Worm (Caenorhabditis elegans) whole organism, late embryonic: Measurements from ENCODE around the gene F41G3.3.
"Not testable (repeated sequence)": the region's sequence is repeated elsewhere in the genome, so short reads cannot be mapped to it uniquely, and the experiment has no call there.

Experiments used
- C08G9.2 ChIP-seq: sonication (generic microtip); optimal IDR thresholded peaks from 2 replicates; lab custom pipeline; 2016; ENCODE audit warnings: mild to moderate bottlenecking, missing genetic modification characterization, moderate library complexity, missing compliant biosample characterization
- F13H6.1 ChIP-seq: sonication (generic microtip); optimal IDR thresholded peaks from 2 replicates; lab custom pipeline; 2016; ENCODE audit warnings: missing genetic modification characterization, missing compliant biosample characterization
- K09A11.1 ChIP-seq: sonication (generic microtip); optimal IDR thresholded peaks from 2 replicates; lab custom pipeline; 2017; ENCODE audit warnings: antibody characterized with exemption, mild to moderate bottlenecking, missing genetic modification characterization, missing compliant biosample characterization; ENCODE audit not compliant: insufficient read depth
- ahr-1 ChIP-seq: sonication (generic microtip); optimal IDR thresholded peaks from 2 replicates; lab custom pipeline; 2016; ENCODE audit warnings: missing genetic modification characterization, missing compliant biosample characterization
- ceh-14 ChIP-seq: sonication (generic microtip); optimal IDR thresholded peaks from 2 replicates; lab custom pipeline; 2016; ENCODE audit warnings: missing genotype, missing genetic modification characterization, missing compliant biosample characterization
- ceh-18 ChIP-seq: sonication (generic microtip); optimal IDR thresholded peaks from 2 replicates; lab custom pipeline; 2016; ENCODE audit warnings: missing genetic modification characterization, missing compliant biosample characterization
- ceh-2 ChIP-seq: sonication (generic microtip); optimal IDR thresholded peaks from 2 replicates; lab custom pipeline; 2016; ENCODE audit warnings: missing genotype, missing genetic modification characterization, missing compliant biosample characterization
- ceh-22 ChIP-seq: sonication (generic microtip); optimal IDR thresholded peaks from 2 replicates; lab custom pipeline; 2017; ENCODE audit warnings: missing biosample characterization, missing genetic modification characterization
- ceh-24 ChIP-seq: sonication (generic microtip); optimal IDR thresholded peaks from 2 replicates; lab custom pipeline; 2016; ENCODE audit warnings: mild to moderate bottlenecking, missing genetic modification characterization, missing compliant biosample characterization
- ceh-31 ChIP-seq: sonication (generic microtip); optimal IDR thresholded peaks from 2 replicates; lab custom pipeline; 2016; ENCODE audit warnings: missing genetic modification characterization, missing compliant biosample characterization
- ceh-34 ChIP-seq: sonication (generic microtip); optimal IDR thresholded peaks from 2 replicates; lab custom pipeline; 2016; ENCODE audit warnings: mild to moderate bottlenecking, missing genetic modification characterization, missing compliant biosample characterization
- ceh-45 ChIP-seq: fragments of 200-800 bp; sonication (Bioruptor generic); IDR thresholded peaks from 2 replicates; pipeline ENCODE4 v1.3.6; 2022; ENCODE audit warnings: missing genetic modification reagents, missing genetic modification characterization, missing compliant biosample characterization
- ceh-48 ChIP-seq: sonication (generic microtip); optimal IDR thresholded peaks from 2 replicates; lab custom pipeline; 2016; ENCODE audit warnings: missing genetic modification characterization, inconsistent platforms, missing compliant biosample characterization
- ceh-6 ChIP-seq: fragments of 200-800 bp; sonication (Bioruptor generic); optimal IDR thresholded peaks from 2 replicates; lab custom pipeline; 2018; ENCODE audit warnings: mild to moderate bottlenecking, missing genetic modification characterization, missing compliant biosample characterization
- che-1 ChIP-seq: sonication (generic microtip); optimal IDR thresholded peaks from 2 replicates; lab custom pipeline; 2016; ENCODE audit warnings: mild to moderate bottlenecking, missing genetic modification characterization, missing compliant biosample characterization
- dmd-4 ChIP-seq: sonication (generic microtip); optimal IDR thresholded peaks from 2 replicates; lab custom pipeline; 2016; ENCODE audit warnings: borderline replicate concordance, missing genetic modification characterization, missing compliant biosample characterization
- dve-1 ChIP-seq: sonication (generic microtip); optimal IDR thresholded peaks from 2 replicates; lab custom pipeline; 2017; ENCODE audit warnings: antibody characterized with exemption, mild to moderate bottlenecking, missing genetic modification characterization, missing compliant biosample characterization
- elt-2 ChIP-seq: sonication (generic microtip); optimal IDR thresholded peaks from 2 replicates; lab custom pipeline; 2016; ENCODE audit warnings: missing genetic modification reagents, missing genetic modification characterization, missing compliant biosample characterization
- elt-4 ChIP-seq: sonication (generic microtip); optimal IDR thresholded peaks from 2 replicates; lab custom pipeline; 2016; ENCODE audit warnings: missing genetic modification characterization, missing compliant biosample characterization
- ets-4 ChIP-seq: sonication (generic microtip); optimal IDR thresholded peaks from 2 replicates; lab custom pipeline; 2016; ENCODE audit warnings: missing genetic modification characterization, missing compliant biosample characterization
- eyg-1 ChIP-seq: sonication (generic microtip); optimal IDR thresholded peaks from 2 replicates; lab custom pipeline; 2016; ENCODE audit warnings: missing genotype, missing genetic modification characterization, missing compliant biosample characterization
- fkh-10 ChIP-seq: fragments of 150-350 bp; optimal IDR thresholded peaks from 2 replicates; lab custom pipeline; 2014; ENCODE audit warnings: missing biosample characterization, missing genetic modification reagents, missing genetic modification characterization
- hlh-13 ChIP-seq: fragments of 200-800 bp; sonication (Bioruptor generic); optimal IDR thresholded peaks from 2 replicates; lab custom pipeline; 2018; ENCODE audit warnings: mild to moderate bottlenecking, missing genetic modification characterization, missing compliant biosample characterization
- hlh-6 ChIP-seq: sonication (generic microtip); optimal IDR thresholded peaks from 2 replicates; lab custom pipeline; 2016; ENCODE audit warnings: missing genotype, missing genetic modification characterization, missing compliant biosample characterization
- hlh-8 ChIP-seq: sonication (generic microtip); optimal IDR thresholded peaks from 2 replicates; lab custom pipeline; 2016; ENCODE audit warnings: missing genotype, missing genetic modification characterization, missing compliant biosample characterization
- lim-6 ChIP-seq: sonication (generic microtip); optimal IDR thresholded peaks from 2 replicates; lab custom pipeline; 2016; ENCODE audit warnings: missing genetic modification characterization, missing compliant biosample characterization
- nfya-1 ChIP-seq: sonication (generic microtip); optimal IDR thresholded peaks from 2 replicates; lab custom pipeline; 2017; ENCODE audit warnings: missing genetic modification characterization, mild to moderate bottlenecking, missing compliant biosample characterization, antibody characterized with exemption, moderate library complexity
- nhr-11 ChIP-seq: fragments of 150-350 bp; optimal IDR thresholded peaks from 2 replicates; lab custom pipeline; 2014; ENCODE audit warnings: missing biosample characterization, missing genetic modification characterization
- nhr-232 ChIP-seq: sonication (generic microtip); optimal IDR thresholded peaks from 2 replicates; lab custom pipeline; 2016; ENCODE audit warnings: missing genetic modification characterization, missing compliant biosample characterization
- odd-2 ChIP-seq: sonication (generic microtip); optimal IDR thresholded peaks from 2 replicates; lab custom pipeline; 2017; ENCODE audit warnings: antibody characterized with exemption, mild to moderate bottlenecking, missing genetic modification characterization, missing compliant biosample characterization
- pag-3 ChIP-seq: sonication (generic microtip); optimal IDR thresholded peaks from 2 replicates; lab custom pipeline; 2016; ENCODE audit warnings: missing compliant biosample characterization, missing genetic modification characterization, borderline replicate concordance
- pat-9 ChIP-seq: fragments of 200-800 bp; sonication (Bioruptor generic); optimal IDR thresholded peaks from 2 replicates; lab custom pipeline; 2018; ENCODE audit warnings: mild to moderate bottlenecking, missing genetic modification characterization, moderate library complexity, missing compliant biosample characterization
- pax-1 ChIP-seq: fragments of 150-350 bp; optimal IDR thresholded peaks from 2 replicates; lab custom pipeline; 2014; ENCODE audit warnings: missing biosample characterization, missing genetic modification characterization
- pha-2 ChIP-seq: sonication (generic microtip); optimal IDR thresholded peaks from 2 replicates; lab custom pipeline; 2017; ENCODE audit warnings: mild to moderate bottlenecking, missing genetic modification characterization, missing compliant biosample characterization
- pros-1 ChIP-seq: fragments of 150-350 bp; optimal IDR thresholded peaks from 2 replicates; lab custom pipeline; 2014; ENCODE audit warnings: missing biosample characterization, missing genetic modification reagents, missing genetic modification characterization
- ref-2 ChIP-seq: sonication (generic microtip); optimal IDR thresholded peaks from 2 replicates; lab custom pipeline; 2016; ENCODE audit warnings: missing genetic modification characterization, missing compliant biosample characterization
- rnt-1 ChIP-seq: sonication (generic microtip); optimal IDR thresholded peaks from 2 replicates; lab custom pipeline; 2016; ENCODE audit warnings: missing genetic modification characterization, missing compliant biosample characterization
- sdc-2 ChIP-seq: sonication (generic microtip); optimal IDR thresholded peaks from 2 replicates; lab custom pipeline; 2016; ENCODE audit warnings: missing genotype, missing genetic modification characterization, missing compliant biosample characterization
- sox-4 ChIP-seq: sonication (generic microtip); optimal IDR thresholded peaks from 2 replicates; lab custom pipeline; 2017; ENCODE audit warnings: mild to moderate bottlenecking, missing genetic modification characterization, inconsistent platforms, missing compliant biosample characterization
- syd-9 ChIP-seq: sonication (generic microtip); optimal IDR thresholded peaks from 2 replicates; lab custom pipeline; 2016; ENCODE audit warnings: mild to moderate bottlenecking, missing genetic modification characterization, moderate library complexity, missing compliant biosample characterization
- tbx-2 ChIP-seq: sonication (generic microtip); optimal IDR thresholded peaks from 2 replicates; lab custom pipeline; 2016; ENCODE audit warnings: missing genetic modification characterization, missing compliant biosample characterization
- tbx-7 ChIP-seq: sonication (generic microtip); optimal IDR thresholded peaks from 2 replicates; lab custom pipeline; 2016; ENCODE audit warnings: missing genotype, missing genetic modification characterization, missing compliant biosample characterization
- unc-3 ChIP-seq, 2 experiments: fragments of 200-800 bp in 1 of 2; sonication (Bioruptor generic) in 1 of 2; sonication (generic microtip) in 1 of 2; conservative IDR thresholded peaks in 1 of 2; optimal IDR thresholded peaks in 1 of 2; 2 replicates each; pipeline versions ENCODE4 v1.3.6 to Lab custom; 2016 to 2022; ENCODE audit warnings: missing compliant biosample characterization in 2 of 2, missing genetic modification characterization in 2 of 2, missing genetic modification reagents in 1 of 2
- unc-42 ChIP-seq: sonication (generic microtip); optimal IDR thresholded peaks from 2 replicates; lab custom pipeline; 2016; ENCODE audit warnings: missing genotype, missing genetic modification characterization, missing compliant biosample characterization
- unc-86 ChIP-seq: sonication (generic microtip); optimal IDR thresholded peaks from 2 replicates; lab custom pipeline; 2016; ENCODE audit warnings: missing genetic modification characterization, missing compliant biosample characterization
- zip-5 ChIP-seq: sonication (generic microtip); optimal IDR thresholded peaks from 2 replicates; lab custom pipeline; 2016; ENCODE audit warnings: missing genetic modification characterization, missing compliant biosample characterization
- ztf-16 ChIP-seq: sonication (generic microtip); optimal IDR thresholded peaks from 2 replicates; lab custom pipeline; 2017; ENCODE audit warnings: missing genetic modification characterization, missing compliant biosample characterization

F41G3.3 gene

DNA sequence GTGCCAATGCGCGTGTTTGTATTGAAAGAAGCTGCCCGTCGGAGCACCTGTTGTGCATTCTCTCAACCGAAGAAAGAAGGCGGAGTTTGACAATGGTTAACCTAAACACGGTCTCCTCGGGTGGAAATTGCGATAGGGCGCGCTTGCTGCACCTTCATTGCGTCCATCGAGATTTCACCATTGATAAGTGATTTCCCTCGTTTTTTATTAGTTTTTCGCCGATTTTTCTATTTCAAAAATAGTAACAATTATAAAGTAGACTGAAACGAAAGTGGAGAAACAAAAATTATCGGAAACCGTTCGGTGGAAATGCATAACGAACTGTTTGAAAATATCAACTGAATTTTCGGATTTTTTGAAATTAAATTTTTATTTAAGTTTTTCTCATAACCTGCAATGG lies 18.7 kb downstream of the F41G3.3 start, which contains the start of gene agr-1:
TSS of gene agr-1 (minus strand) at position 101 of the 400 bp plus-strand sequence.
- not testable (repeated sequence) for TF ChIP-seq dve-1; pax-1 (tag; lab: Kevin White, UChicago); pros-1 (tag; lab: Kevin White, UChicago)

DNA sequence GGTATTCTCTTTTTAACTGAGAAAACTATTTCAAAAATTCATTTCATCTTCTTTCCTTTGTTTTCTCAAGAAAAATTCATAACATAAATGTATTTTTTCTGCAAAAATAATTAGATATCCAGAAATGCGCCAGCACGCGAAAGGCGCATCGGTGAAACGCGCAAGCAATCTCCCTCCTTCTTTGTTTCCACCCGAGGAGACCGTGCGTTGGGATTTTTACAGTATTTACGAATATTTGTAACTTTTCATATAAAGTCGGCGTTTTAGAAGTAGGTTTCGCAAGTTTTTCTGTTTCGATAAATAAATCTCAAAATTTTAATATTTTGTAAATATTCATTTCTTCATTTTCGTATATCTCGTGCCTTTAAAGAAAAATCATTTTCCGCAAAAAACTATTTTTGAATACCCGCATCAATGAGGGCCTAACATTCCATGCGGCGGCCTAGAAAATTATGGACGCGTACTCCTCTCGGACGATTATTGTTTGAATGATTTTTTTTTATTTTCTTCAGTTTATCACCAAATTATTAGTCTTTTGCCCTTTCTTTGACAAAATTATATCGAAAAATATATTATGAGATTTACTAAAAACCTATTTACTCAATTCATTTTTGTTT lies 20.2 kb downstream of the F41G3.3 start, which contains the start of gene ssup-72:
TSS of gene ssup-72 (plus strand) at position 181 of the 617 bp plus-strand sequence.
- TF ChIP-seq K09A11.1 (tag; lab: Kevin White, UChicago) (no peak), tbx-2 (tag; lab: Kevin White, UChicago) (peak; percentile 74), eyg-1 (tag; lab: Kevin White, UChicago) (no peak), ahr-1 (tag; lab: Kevin White, UChicago) (no peak), rnt-1 (tag; lab: Kevin White, UChicago) (peak; percentile 33), ceh-31 (tag; lab: Kevin White, UChicago) (peak; percentile 88), unc-86 (tag; lab: Kevin White, UChicago) (no peak), nhr-232 (tag; lab: Kevin White, UChicago) (no peak), elt-2 (tag; lab: Kevin White, UChicago) (peak; percentile 39), ref-2 (tag; lab: Kevin White, UChicago) (peak; percentile 35), ceh-34 (peak; percentile 9), pag-3 (tag; lab: Kevin White, UChicago) (no peak), hlh-6 (tag; lab: Kevin White, UChicago) (no peak), C08G9.2 (tag; lab: Kevin White, UChicago) (peak; percentile 83), ceh-22 (no peak), fkh-10 (GFP tag; lab: Kevin White, UChicago) (no peak), nhr-11 (no peak), ceh-14 (tag; lab: Kevin White, UChicago) (peak; percentile 22), che-1 (tag; lab: Kevin White, UChicago) (no peak), ceh-45 (GFP tag; lab: Robert Waterston, UW) (no peak), unc-42 (tag; lab: Kevin White, UChicago) (peak; percentile 32), ceh-2 (tag; lab: Kevin White, UChicago) (peak; percentile 77), syd-9 (tag; lab: Kevin White, UChicago) (no peak), ceh-24 (tag; lab: Kevin White, UChicago) (no peak), lim-6 (tag; lab: Kevin White, UChicago) (peak; percentile 14), hlh-8 (peak; percentile 72), tbx-7 (tag; lab: Kevin White, UChicago) (peak; percentile 82), sdc-2 (tag; lab: Kevin White, UChicago) (no peak), sox-4 (tag; lab: Kevin White, UChicago) (no peak), ets-4 (tag; lab: Kevin White, UChicago) (peak; percentile 67), ceh-18 (tag; lab: Kevin White, UChicago) (no peak), nfya-1 (peak; percentile 4), zip-5 (tag; lab: Kevin White, UChicago) (peak; percentile 59), unc-3 (GFP tag; conservative IDR thresholded peaks at IDR 0.05; lab: Robert Waterston, UW) (no peak), unc-3 (tag; optimal IDR thresholded peaks at IDR 0.05; lab: Kevin White, UChicago) (no peak)

DNA sequence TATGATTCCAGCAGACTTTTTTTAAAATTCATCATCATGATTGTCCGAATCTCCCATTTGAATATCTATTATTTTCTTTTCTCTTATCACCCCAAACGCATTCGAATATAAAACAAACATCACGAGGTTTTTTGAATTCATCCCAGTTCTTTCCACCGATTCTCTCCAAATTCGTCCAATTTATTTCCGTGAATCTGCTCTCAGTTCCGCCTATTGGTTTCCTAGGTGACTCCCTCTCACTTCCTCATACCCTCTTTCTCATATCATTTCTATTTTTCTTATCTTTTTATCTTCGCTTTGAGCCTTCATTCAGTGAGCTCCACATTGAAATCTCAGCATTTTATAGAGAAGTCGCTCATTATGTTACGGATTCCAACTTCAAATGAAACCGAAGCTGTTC lies 22.8 kb downstream of the F41G3.3 start, which contains the start of gene T13C2.7:
TSS of gene T13C2.7 (plus strand) at position 301 of the 400 bp plus-strand sequence.
- TF ChIP-seq unc-3 (GFP tag; conservative IDR thresholded peaks at IDR 0.05; lab: Robert Waterston, UW) (no peak), unc-3 (tag; optimal IDR thresholded peaks at IDR 0.05; lab: Kevin White, UChicago) (no peak), nhr-232 (tag; lab: Kevin White, UChicago) (no peak), elt-4 (tag; lab: Kevin White, UChicago) (no peak), unc-42 (tag; lab: Kevin White, UChicago) (no peak), F13H6.1 (tag; lab: Kevin White, UChicago) (no peak), ceh-31 (tag; lab: Kevin White, UChicago) (no peak), ceh-24 (tag; lab: Kevin White, UChicago) (no peak), pha-2 (tag; lab: Kevin White, UChicago) (no peak), elt-2 (tag; lab: Kevin White, UChicago) (no peak), dmd-4 (no peak), nfya-1 (no peak), sox-4 (tag; lab: Kevin White, UChicago) (no peak), ets-4 (tag; lab: Kevin White, UChicago) (no peak), hlh-13 (GFP tag; lab: Kevin White, UChicago) (no peak), ztf-16 (no peak), ceh-6 (GFP tag; lab: Kevin White, UChicago) (no peak), pat-9 (tag; lab: Kevin White, UChicago) (no peak), ceh-48 (tag; lab: Kevin White, UChicago) (no peak), unc-86 (tag; lab: Kevin White, UChicago) (no peak), odd-2 (tag; lab: Kevin White, UChicago) (no peak)
